Fruit fly (Drosophila melanogaster): ENCODE results near the gene CG42654.

The CG42654 gene

dm6 chr3L:19968725-19969598, 14.6 kb upstream of the CG42654 start:
- TF ChIP-seq lz (GFP tag; optimal IDR thresholded peaks at IDR 0.05) (no peak), topi (GFP tag; optimal IDR thresholded peaks at IDR 0.05) (no peak), svp (GFP tag) (peak; percentile 52), eg (GFP tag; IDR thresholded peaks at IDR 0.05) (no peak), Eip93F (GFP tag; optimal IDR thresholded peaks at IDR 0.05) (no peak)

DNA sequence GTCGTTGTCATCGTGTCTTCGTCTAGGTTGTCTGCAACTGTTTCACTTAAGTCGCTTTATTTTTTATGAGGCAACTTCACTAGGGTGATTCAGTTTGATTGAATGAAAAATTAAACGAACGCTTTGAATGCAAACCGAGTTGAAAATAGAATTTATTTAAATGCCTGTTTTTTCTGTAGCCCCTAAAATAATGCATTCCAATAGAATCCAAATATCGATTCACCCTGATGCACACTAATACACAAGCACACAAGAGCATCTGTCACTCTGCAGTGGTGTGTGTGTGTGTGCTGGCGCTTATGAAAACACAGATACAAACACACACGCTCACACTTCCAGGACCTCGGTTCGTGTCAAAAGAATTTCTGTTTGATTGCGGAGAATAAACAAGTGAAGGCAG, 7.5 kb upstream of the CG42654 start:
- TF ChIP-seq Gug (GFP tag; IDR thresholded peaks at IDR 0.05) (no peak), Sox102F (GFP tag; optimal IDR thresholded peaks at IDR 0.05) (peak; percentile 7), CG6163 (GFP tag; IDR thresholded peaks at IDR 0.05) (no peak), vri (GFP tag; optimal IDR thresholded peaks at IDR 0.05) (no peak), CG8632 (GFP tag; optimal IDR thresholded peaks at IDR 0.05) (peak; percentile 28), Lpt (GFP tag; optimal IDR thresholded peaks at IDR 0.05) (no peak), Sox14 (GFP tag; optimal IDR thresholded peaks at IDR 0.05) (peak; percentile 5), CG3919 (GFP tag; optimal IDR thresholded peaks at IDR 0.05) (no peak), CG6276 (GFP tag; optimal IDR thresholded peaks at IDR 0.05) (no peak), Hr38 (GFP tag; optimal IDR thresholded peaks at IDR 0.05) (no peak), ss (GFP tag; optimal IDR thresholded peaks at IDR 0.05) (peak in 1 of 2 experiments; percentile 51), Hr4 (GFP tag; optimal IDR thresholded peaks at IDR 0.05) (peak; percentile 39), CG8319 (GFP tag; optimal IDR thresholded peaks at IDR 0.05) (no peak), fd59A (GFP tag; optimal IDR thresholded peaks at IDR 0.05) (peak; percentile 44), pdm3 (GFP tag; optimal IDR thresholded peaks at IDR 0.05) (peak; percentile 39), topi (GFP tag; optimal IDR thresholded peaks at IDR 0.05) (no peak), Ets21C (GFP tag; optimal IDR thresholded peaks at IDR 0.05) (no peak), Blimp-1 (GFP tag; optimal IDR thresholded peaks at IDR 0.05) (no peak), esn (GFP tag; optimal IDR thresholded peaks at IDR 0.05) (no peak), fd85E (GFP tag; optimal IDR thresholded peaks at IDR 0.05) (no peak), fkh (GFP tag; optimal IDR thresholded peaks at IDR 0.05) (no peak), OdsH (GFP tag; optimal IDR thresholded peaks at IDR 0.05) (peak; percentile 12), Sox15 (GFP tag; optimal IDR thresholded peaks at IDR 0.05) (no peak), dsx (GFP tag; optimal IDR thresholded peaks at IDR 0.05; ENCODE audit: poor library complexity, severe bottlenecking) (peak; percentile 20), CG11902 (GFP tag; optimal IDR thresholded peaks at IDR 0.05) (no peak), CG15336 (GFP tag; IDR thresholded peaks at IDR 0.05) (no peak), eg (GFP tag; IDR thresholded peaks at IDR 0.05) (no peak), CG16779 (tag; optimal IDR thresholded peaks at IDR 0.05) (peak; percentile 8), CG31627 (GFP tag; optimal IDR thresholded peaks at IDR 0.05) (peak; percentile 1), achi (GFP tag; optimal IDR thresholded peaks at IDR 0.05) (peak; percentile 36), CG10669 (GFP tag; optimal IDR thresholded peaks at IDR 0.05) (no peak), svp (GFP tag) (peak; percentile 41), Met (GFP tag; optimal IDR thresholded peaks at IDR 0.05) (peak; percentile 23), Ets96B (tag; optimal IDR thresholded peaks at IDR 0.05) (peak; percentile 51), CG6854 (GFP tag; optimal IDR thresholded peaks at IDR 0.05) (no peak), acj6 (GFP tag; optimal IDR thresholded peaks at IDR 0.05) (peak; percentile 14), CG3032 (tag; optimal IDR thresholded peaks at IDR 0.05) (no peak), CG1621 (tag; optimal IDR thresholded peaks at IDR 0.05) (no peak), CG11294 (GFP tag; IDR thresholded peaks at IDR 0.05) (no peak), CG9139 (GFP tag; optimal IDR thresholded peaks at IDR 0.05) (peak; percentile 6), salr (GFP tag; optimal IDR thresholded peaks at IDR 0.05) (no peak), CG6792 (GFP tag; optimal IDR thresholded peaks at IDR 0.05) (peak; percentile 17), lz (GFP tag; optimal IDR thresholded peaks at IDR 0.05) (peak; percentile 15), CG6808 (GFP tag; optimal IDR thresholded peaks at IDR 0.05) (peak; percentile 2), dac (GFP tag; optimal IDR thresholded peaks at IDR 0.05) (no peak), CG8119 (GFP tag; IDR thresholded peaks at IDR 0.05) (peak; percentile 44; the same call in 2 of the 3 replicates), CG32006 (GFP tag; optimal IDR thresholded peaks at IDR 0.05) (peak; percentile 25)

All from whole organism, prepupa.